Fruit fly (Drosophila melanogaster) whole organism, prepupa: ENCODE data around the gene CG11380.

ENCODE experiments used
- CG10631 ChIP-seq: fragments of 200-800 bp; sonication (Bioruptor generic); optimal IDR thresholded peaks from 2 replicates; lab custom pipeline; 2016; ENCODE audit warnings: missing biosample characterization, missing genetic modification characterization
- CG16779 ChIP-seq: fragments of 200-800 bp; sonication (Bioruptor generic); optimal IDR thresholded peaks from 3 replicates; lab custom pipeline; 2017; ENCODE audit warnings: missing biosample characterization, mild to moderate bottlenecking, missing genetic modification characterization
- CG6854 ChIP-seq: fragments of 200-800 bp; sonication (Bioruptor generic); optimal IDR thresholded peaks from 2 replicates; lab custom pipeline; 2017; ENCODE audit warnings: missing biosample characterization, mild to moderate bottlenecking, missing genetic modification characterization
- Eip75B ChIP-seq: fragments of 200-800 bp; sonication (Bioruptor generic); optimal IDR thresholded peaks from 3 replicates; lab custom pipeline; 2016; ENCODE audit warnings: missing biosample characterization, missing genetic modification characterization
- Lpt ChIP-seq: fragments of 200-800 bp; sonication (Bioruptor generic); optimal IDR thresholded peaks from 3 replicates; lab custom pipeline; 2016; ENCODE audit warnings: missing biosample characterization, missing genetic modification characterization
- OdsH ChIP-seq: fragments of 200-800 bp; sonication (Bioruptor generic); optimal IDR thresholded peaks from 3 replicates; lab custom pipeline; 2016; ENCODE audit warnings: missing biosample characterization, missing genetic modification characterization
- cyc ChIP-seq: fragments of 200-800 bp; sonication (Bioruptor generic); optimal IDR thresholded peaks from 3 replicates; lab custom pipeline; 2016; ENCODE audit warnings: missing biosample characterization, missing genetic modification characterization
- eg ChIP-seq: fragments of 200-800 bp; sonication (Bioruptor generic); IDR thresholded peaks from 3 replicates; pipeline ENCODE4 v1.3.6; 2022; ENCODE audit warnings: missing biosample characterization, missing genetic modification characterization
- salr ChIP-seq, 2 experiments: fragments of 200-800 bp; sonication (Bioruptor generic); optimal IDR thresholded peaks; 3 replicates each; lab custom pipeline; 2016 to 2018; ENCODE audit warnings: missing biosample characterization in 2 of 2, missing genetic modification characterization in 2 of 2, mild to moderate bottlenecking in 1 of 2

DNA sequence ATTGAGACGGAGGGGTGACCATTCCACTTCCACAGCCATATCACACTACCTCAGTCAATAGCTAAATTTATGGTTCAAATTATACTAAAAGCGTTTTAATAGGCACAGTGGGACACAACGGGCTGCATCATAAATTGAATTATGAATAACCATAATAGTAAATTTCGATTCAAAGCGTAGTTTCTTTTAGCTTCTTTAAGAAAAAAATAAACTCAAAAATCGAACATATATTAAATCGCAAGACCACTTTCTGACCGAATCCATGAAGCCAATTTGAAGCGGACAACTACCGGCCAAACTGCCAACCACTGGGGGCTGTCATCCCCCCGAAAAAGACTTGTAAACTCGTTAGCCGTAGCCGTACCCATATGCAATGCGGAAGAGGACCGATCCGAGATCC, 10.2 kb upstream of the CG11380 start:
- TF ChIP-seq Eip75B (GFP tag; lab: Kevin White, UChicago) (no peak), Lpt (GFP tag; lab: Kevin White, UChicago) (no peak), salr (GFP tag; optimal IDR thresholded peaks at IDR 0.05; lab: Kevin White, UChicago) (no peak), CG10631 (GFP tag; lab: Kevin White, UChicago) (no peak), OdsH (GFP tag; lab: Kevin White, UChicago) (no peak), CG16779 (tag; lab: Kevin White, UChicago) (no peak), CG6854 (GFP tag; lab: Kevin White, UChicago) (no peak), cyc (GFP tag; lab: Kevin White, UChicago) (no peak), eg (GFP tag; lab: Robert Waterston, UW) (0 out of 3 replicates have a peak, but pooled peaks have one; percentile 13)
